Worm (Caenorhabditis elegans) whole organism, early embryonic: Measurements from ENCODE around the gene F46F3.3.

Experiments
- B0310.2 ChIP-seq: sonication (generic microtip); optimal IDR thresholded peaks from 2 replicates; lab custom pipeline; 2016; ENCODE audit warnings: mild to moderate bottlenecking, missing genetic modification characterization, missing compliant biosample characterization
- F13C5.2 ChIP-seq: sonication (generic microtip); optimal IDR thresholded peaks from 2 replicates; lab custom pipeline; 2017; ENCODE audit warnings: mild to moderate bottlenecking, missing genetic modification characterization, inconsistent platforms, missing compliant biosample characterization
- aly-1 ChIP-seq: sonication (generic microtip); optimal IDR thresholded peaks from 2 replicates; lab custom pipeline; 2016; ENCODE audit warnings: missing genetic modification characterization, missing compliant biosample characterization
- ama-1 ChIP-seq: fragments of 150-350 bp; optimal IDR thresholded peaks from 2 replicates; lab custom pipeline; 2014
- ceh-13 ChIP-seq: fragments of 200-800 bp; sonication (Bioruptor generic); optimal IDR thresholded peaks from 2 replicates; lab custom pipeline; 2018; ENCODE audit warnings: mild to moderate bottlenecking, missing genetic modification characterization, missing compliant biosample characterization
- ceh-36 ChIP-seq: sonication (generic microtip); optimal IDR thresholded peaks from 2 replicates; lab custom pipeline; 2016; ENCODE audit warnings: missing genetic modification characterization, inconsistent platforms, missing compliant biosample characterization
- ets-7 ChIP-seq: sonication (generic microtip); optimal IDR thresholded peaks from 2 replicates; lab custom pipeline; 2016; ENCODE audit warnings: missing genotype, missing genetic modification characterization, missing compliant biosample characterization
- flt-1 ChIP-seq: fragments of 200-800 bp; sonication (Bioruptor generic); IDR thresholded peaks from 2 replicates; pipeline ENCODE4 v1.3.6; 2022; ENCODE audit warnings: missing genetic modification characterization, missing compliant biosample characterization
- hmbx-1 ChIP-seq: sonication (generic microtip); optimal IDR thresholded peaks from 2 replicates; lab custom pipeline; 2016; ENCODE audit warnings: mild to moderate bottlenecking, missing genetic modification characterization, missing compliant biosample characterization
- hmg-4 ChIP-seq: fragments of 200-800 bp; sonication (Bioruptor generic); optimal IDR thresholded peaks from 2 replicates; lab custom pipeline; 2018; ENCODE audit warnings: mild to moderate bottlenecking, missing genetic modification characterization, missing compliant biosample characterization
- hnd-1 ChIP-seq: sonication (generic microtip); optimal IDR thresholded peaks from 2 replicates; lab custom pipeline; 2016; ENCODE audit warnings: missing genetic modification characterization, missing compliant biosample characterization
- pes-1 ChIP-seq: fragments of 200-800 bp; sonication (Bioruptor generic); IDR thresholded peaks from 2 replicates; pipeline ENCODE4 v1.3.6; 2022; ENCODE audit warnings: missing genetic modification reagents, missing genetic modification characterization, missing compliant biosample characterization
- scrt-1 ChIP-seq: fragments of 200-800 bp; sonication (Bioruptor generic); IDR thresholded peaks from 2 replicates; pipeline ENCODE4 v1.3.6; 2022; ENCODE audit warnings: missing genetic modification characterization, missing compliant biosample characterization
- sea-1 ChIP-seq: fragments of 200-800 bp; sonication (Bioruptor generic); conservative IDR thresholded peaks from 2 replicates; pipeline ENCODE4 v1.3.6; 2022; ENCODE audit warnings: missing genetic modification characterization, missing compliant biosample characterization
- tbx-11 ChIP-seq: fragments of 200-800 bp; sonication (Bioruptor generic); IDR thresholded peaks from 2 replicates; pipeline ENCODE4 v1.3.6; 2022; ENCODE audit warnings: missing genetic modification characterization, missing compliant biosample characterization
- tbx-37 ChIP-seq: fragments of 200-800 bp; sonication (Bioruptor generic); conservative IDR thresholded peaks from 2 replicates; pipeline ENCODE4 v1.3.6; 2022; ENCODE audit warnings: missing genetic modification reagents, missing genetic modification characterization, missing compliant biosample characterization
- tra-4 ChIP-seq: sonication (generic microtip); optimal IDR thresholded peaks from 2 replicates; lab custom pipeline; 2017; ENCODE audit warnings: missing genetic modification characterization, missing compliant biosample characterization

The F46F3.3 gene

DNA sequence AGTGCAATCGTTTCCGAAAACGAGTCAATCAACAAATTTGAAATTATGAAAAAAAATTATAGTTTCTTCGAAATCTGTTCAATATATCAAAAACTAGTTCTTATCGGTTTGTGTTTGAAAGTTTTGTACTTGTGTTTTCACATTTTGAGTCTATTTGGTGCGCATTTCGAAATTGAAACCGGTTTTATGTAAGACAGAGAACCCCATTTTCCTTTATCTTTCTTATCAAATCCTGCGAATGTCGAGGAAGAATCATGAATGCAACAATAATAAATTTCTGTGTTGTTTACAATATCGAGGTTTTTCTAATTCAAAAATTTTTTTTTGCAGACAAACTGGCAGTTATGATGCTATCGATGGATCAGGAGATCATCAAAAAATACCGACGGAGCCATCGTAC, 15.6 kb downstream of the F46F3.3 start:
- TF ChIP-seq F13C5.2 (tag; lab: Kevin White, UChicago) (no peak), hmbx-1 (no peak), ets-7 (no peak), flt-1 (GFP tag; lab: Robert Waterston, UW) (no peak), ama-1 (lab: Kevin White, UChicago) (no peak), tra-4 (tag; lab: Kevin White, UChicago) (no peak), aly-1 (no peak), tbx-11 (GFP tag; lab: Robert Waterston, UW) (no peak), hmg-4 (GFP tag; lab: Kevin White, UChicago) (no peak), ceh-36 (no peak), ceh-13 (GFP tag; lab: Kevin White, UChicago) (no peak), B0310.2 (tag; lab: Kevin White, UChicago) (no peak), tbx-37 (GFP tag; lab: Robert Waterston, UW) (no peak), scrt-1 (GFP tag; lab: Robert Waterston, UW) (no peak), hnd-1 (tag; lab: Kevin White, UChicago) (no peak)

ce11 chrV:11686877-11687276, 19.6 kb downstream of the F46F3.3 start, which contains the start of gene W05E10.2:
TSS of gene W05E10.2 (plus strand) at chrV:11687177.
- TF ChIP-seq pes-1 (GFP tag; lab: Robert Waterston, UW) = no peak
- TF ChIP-seq hmg-4 (GFP tag; lab: Kevin White, UChicago) = no peak
- no peak for TF ChIP-seq ets-7
- TF ChIP-seq tbx-11 (GFP tag; lab: Robert Waterston, UW) = no peak
- no peak for TF ChIP-seq ama-1 (lab: Kevin White, UChicago)
- no peak for TF ChIP-seq ceh-36
- no peak for TF ChIP-seq sea-1 (GFP tag; lab: Robert Waterston, UW)
- TF ChIP-seq flt-1 (GFP tag; lab: Robert Waterston, UW) = no peak
- no peak for TF ChIP-seq tbx-37 (GFP tag; lab: Robert Waterston, UW)
- TF ChIP-seq ceh-13 (GFP tag; lab: Kevin White, UChicago) = no peak
- TF ChIP-seq aly-1 = no peak
- TF ChIP-seq F13C5.2 (tag; lab: Kevin White, UChicago) = no peak
- TF ChIP-seq B0310.2 (tag; lab: Kevin White, UChicago) = no peak
- no peak for TF ChIP-seq hmbx-1
- no peak for TF ChIP-seq hnd-1 (tag; lab: Kevin White, UChicago)

- TF ChIP-seq hnd-1 (tag; lab: Kevin White, UChicago) (no peak), aly-1 (no peak), ceh-13 (GFP tag; lab: Kevin White, UChicago) (no peak), hmg-4 (GFP tag; lab: Kevin White, UChicago) (no peak), sea-1 (GFP tag; lab: Robert Waterston, UW) (no peak)
Observed at ce11 chrV:11691553-11691952, 24.3 kb downstream of the F46F3.3 start, which contains the start of gene W05E10.1. TSS of gene W05E10.1 (minus strand) at chrV:11691691.

ce11 chrV:11695597-11695996, 28.3 kb downstream of the F46F3.3 start, which contains the start of gene W05E10.5:
TSS of gene W05E10.5 (minus strand) at chrV:11695697.
- TF ChIP-seq tra-4 (tag; lab: Kevin White, UChicago) = no peak
- TF ChIP-seq tbx-11 (GFP tag; lab: Robert Waterston, UW) = no peak
- no peak for TF ChIP-seq B0310.2 (tag; lab: Kevin White, UChicago)
- TF ChIP-seq ceh-36 = no peak
- TF ChIP-seq ceh-13 (GFP tag; lab: Kevin White, UChicago) = no peak
- TF ChIP-seq tbx-37 (GFP tag; lab: Robert Waterston, UW) = no peak
- no peak for TF ChIP-seq hmg-4 (GFP tag; lab: Kevin White, UChicago)
- TF ChIP-seq aly-1 = no peak
- TF ChIP-seq hnd-1 (tag; lab: Kevin White, UChicago) = no peak
- no peak for TF ChIP-seq sea-1 (GFP tag; lab: Robert Waterston, UW)
- TF ChIP-seq hmbx-1 = no peak
- no peak for TF ChIP-seq flt-1 (GFP tag; lab: Robert Waterston, UW)
- no peak for TF ChIP-seq scrt-1 (GFP tag; lab: Robert Waterston, UW)
- no peak for TF ChIP-seq F13C5.2 (tag; lab: Kevin White, UChicago)
- TF ChIP-seq ama-1 (lab: Kevin White, UChicago) = no peak
- no peak for TF ChIP-seq ets-7
- no peak for TF ChIP-seq pes-1 (GFP tag; lab: Robert Waterston, UW)

ce11 chrV:11697482-11697881, 30.2 kb downstream of the F46F3.3 start:
- TF ChIP-seq F13C5.2 (tag; lab: Kevin White, UChicago) (no peak), flt-1 (GFP tag; lab: Robert Waterston, UW) (no peak), hnd-1 (tag; lab: Kevin White, UChicago) (no peak), ceh-36 (no peak), scrt-1 (GFP tag; lab: Robert Waterston, UW) (no peak), tbx-37 (GFP tag; lab: Robert Waterston, UW) (no peak), hmbx-1 (no peak), tbx-11 (GFP tag; lab: Robert Waterston, UW) (no peak), pes-1 (GFP tag; lab: Robert Waterston, UW) (no peak), hmg-4 (GFP tag; lab: Kevin White, UChicago) (no peak), ets-7 (no peak), aly-1 (no peak), ceh-13 (GFP tag; lab: Kevin White, UChicago) (no peak), sea-1 (GFP tag; lab: Robert Waterston, UW) (no peak), ama-1 (lab: Kevin White, UChicago) (no peak), B0310.2 (tag; lab: Kevin White, UChicago) (no peak)

DNA sequence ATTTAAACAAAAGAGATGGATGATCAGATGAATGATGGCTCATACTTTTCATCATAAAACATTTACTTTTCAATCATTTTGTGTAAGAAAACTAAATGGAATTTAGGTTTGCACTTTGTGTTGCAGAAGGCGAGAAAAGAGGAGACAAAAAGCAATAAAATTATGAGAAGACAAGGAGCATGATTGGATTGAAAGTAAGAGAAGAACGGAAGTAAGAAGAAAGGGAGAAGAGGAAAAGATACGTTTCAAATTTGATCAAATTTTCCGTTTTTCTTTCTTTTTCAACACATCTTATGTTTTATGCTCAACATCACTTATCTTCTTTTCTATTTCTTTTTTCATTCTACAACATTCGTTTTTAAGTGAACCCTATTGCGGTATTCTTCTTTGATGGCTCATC, 37.4 kb downstream of the F46F3.3 start:
- TF ChIP-seq tra-4 (tag; lab: Kevin White, UChicago) = no peak
- TF ChIP-seq ama-1 (lab: Kevin White, UChicago) = no peak
- no peak for TF ChIP-seq scrt-1 (GFP tag; lab: Robert Waterston, UW)
- no peak for TF ChIP-seq ceh-36

ce11 chrV:11705399-11705798, 38.1 kb downstream of the F46F3.3 start, which contains the start of gene ceh-32:
TSS of gene ceh-32 (minus strand) at chrV:11705400.
- peak; percentile 1 for TF ChIP-seq F13C5.2 (tag; lab: Kevin White, UChicago)
- no peak for TF ChIP-seq ceh-13 (GFP tag; lab: Kevin White, UChicago)
- no peak for TF ChIP-seq sea-1 (GFP tag; lab: Robert Waterston, UW)
- TF ChIP-seq ama-1 (lab: Kevin White, UChicago) = no peak
